Fruit fly (Drosophila melanogaster) whole organism, embryonic: ENCODE data around the gene cac.

Experiments used
- Abd-B ChIP-seq: fragments of 200-800 bp; sonication (Bioruptor generic); optimal IDR thresholded peaks from 2 replicates; lab custom pipeline; 2018; ENCODE audit warnings: missing biosample characterization, mild to moderate bottlenecking, missing genetic modification characterization, moderate library complexity
- Aef1 ChIP-seq: fragments of 200-800 bp; sonication (Bioruptor generic); IDR thresholded peaks from 3 replicates; pipeline ENCODE4 v1.3.6; 2022; ENCODE audit warnings: missing biosample characterization, missing genetic modification characterization
- CG10209 ChIP-seq: fragments of 200-800 bp; sonication (Bioruptor generic); optimal IDR thresholded peaks from 3 replicates; lab custom pipeline; 2017; ENCODE audit warnings: missing biosample characterization, mild to moderate bottlenecking, missing genetic modification characterization, missing genetic modification reagents
- CG10979 ChIP-seq: fragments of 200-800 bp; sonication (Bioruptor generic); optimal IDR thresholded peaks from 2 replicates; lab custom pipeline; 2018; ENCODE audit warnings: missing biosample characterization, mild to moderate bottlenecking, missing genetic modification characterization, moderate library complexity
- CG12071 ChIP-seq: fragments of 200-800 bp; sonication (Bioruptor generic); optimal IDR thresholded peaks from 3 replicates; lab custom pipeline; 2018; ENCODE audit warnings: missing biosample characterization, mild to moderate bottlenecking, missing genetic modification characterization
- CG12104 ChIP-seq: fragments of 200-800 bp; sonication (Bioruptor generic); optimal IDR thresholded peaks from 3 replicates; lab custom pipeline; 2016; ENCODE audit warnings: missing biosample characterization, missing genetic modification characterization
- CG12391 ChIP-seq: fragments of 200-800 bp; sonication (Bioruptor generic); optimal IDR thresholded peaks from 3 replicates; lab custom pipeline; 2018; ENCODE audit warnings: missing biosample characterization, mild to moderate bottlenecking, missing genetic modification characterization, moderate library complexity
- CG12659 ChIP-seq: fragments of 200-800 bp; sonication (Bioruptor generic); optimal IDR thresholded peaks from 3 replicates; lab custom pipeline; 2017; ENCODE audit warnings: mild to moderate bottlenecking, missing biosample characterization, missing genetic modification reagents, missing genetic modification characterization
- CG15514 ChIP-seq: fragments of 200-800 bp; sonication (Bioruptor generic); optimal IDR thresholded peaks from 3 replicates; lab custom pipeline; 2017; ENCODE audit warnings: missing biosample characterization, missing genetic modification characterization, mild to moderate bottlenecking, moderate library complexity, missing genetic modification reagents
- CG2199 ChIP-seq: fragments of 200-800 bp; sonication (Bioruptor generic); IDR thresholded peaks from 3 replicates; pipeline ENCODE4 v1.3.6; 2022; ENCODE audit warnings: missing biosample characterization, missing genetic modification characterization
- CG3065 ChIP-seq: fragments of 200-800 bp; sonication (Bioruptor generic); optimal IDR thresholded peaks from 2 replicates; lab custom pipeline; 2016; ENCODE audit warnings: missing biosample characterization, missing genetic modification characterization
- CG31224 ChIP-seq: fragments of 200-800 bp; sonication (Bioruptor generic); IDR thresholded peaks from 2 replicates; pipeline ENCODE4 v1.3.6; 2022; ENCODE audit warnings: missing biosample characterization, missing genetic modification characterization
- CG32532 ChIP-seq: fragments of 200-800 bp; sonication (Bioruptor generic); IDR thresholded peaks from 2 replicates; pipeline ENCODE4 v1.3.6; 2022; ENCODE audit warnings: missing biosample characterization, missing genetic modification characterization
- CG3281 ChIP-seq: fragments of 200-800 bp; sonication (Bioruptor generic); optimal IDR thresholded peaks from 3 replicates; lab custom pipeline; 2017; ENCODE audit warnings: missing biosample characterization, mild to moderate bottlenecking, missing genetic modification characterization
- CG3407 ChIP-seq: fragments of 200-800 bp; sonication (Bioruptor generic); optimal IDR thresholded peaks from 2 replicates; lab custom pipeline; 2018; ENCODE audit warnings: missing biosample characterization, mild to moderate bottlenecking, missing genetic modification characterization
- CG4282 ChIP-seq: fragments of 200-800 bp; sonication (Bioruptor generic); optimal IDR thresholded peaks from 2 replicates; lab custom pipeline; 2016; ENCODE audit warnings: missing biosample characterization, missing genetic modification characterization
- CG6765 ChIP-seq: fragments of 200-800 bp; sonication (Bioruptor generic); optimal IDR thresholded peaks from 3 replicates; lab custom pipeline; 2017; ENCODE audit warnings: missing biosample characterization, mild to moderate bottlenecking, missing genetic modification characterization
- CG8290 ChIP-seq, 3 experiments: fragments of 200-800 bp; sonication (Bioruptor generic); optimal IDR thresholded peaks; 2 replicates each; lab custom pipeline; 2016 to 2019; ENCODE audit warnings: missing biosample characterization in 3 of 3, missing genetic modification characterization in 3 of 3, mild to moderate bottlenecking in 2 of 3, moderate library complexity in 1 of 3
- CG8924 ChIP-seq: fragments of 200-800 bp; optimal IDR thresholded peaks from 3 replicates; lab custom pipeline; 2019; ENCODE audit warnings: missing biosample characterization, mild to moderate bottlenecking, missing genetic modification characterization, moderate library complexity
- CTCF ChIP-seq: fragments of 200-800 bp; sonication (Bioruptor generic); optimal IDR thresholded peaks from 2 replicates; lab custom pipeline; 2017; ENCODE audit warnings: missing biosample characterization, mild to moderate bottlenecking, missing genetic modification characterization, moderate library complexity
- Fer3 ChIP-seq: fragments of 200-800 bp; sonication (Bioruptor generic); optimal IDR thresholded peaks from 2 replicates; lab custom pipeline; 2018; ENCODE audit warnings: missing biosample characterization, mild to moderate bottlenecking, missing genetic modification characterization, moderate library complexity
- HLH3B ChIP-seq: fragments of 200-800 bp; sonication (Bioruptor generic); IDR thresholded peaks from 2 replicates; pipeline ENCODE4 v1.3.6; 2022; ENCODE audit warnings: missing biosample characterization, missing genetic modification characterization
- Hey ChIP-seq: fragments of 200-800 bp; sonication (Bioruptor generic); optimal IDR thresholded peaks from 3 replicates; lab custom pipeline; 2018; ENCODE audit warnings: missing biosample characterization, mild to moderate bottlenecking, missing genetic modification characterization
- Hr39 ChIP-seq: fragments of >200 bp; optimal IDR thresholded peaks from 2 replicates; lab custom pipeline; 2017
- MBD-R2 ChIP-seq: fragments of 200-800 bp; sonication (Bioruptor generic); IDR thresholded peaks from 2 replicates; pipeline ENCODE4 v1.3.6; 2022; ENCODE audit warnings: missing biosample characterization, missing genetic modification characterization
- Med ChIP-seq: fragments of 200-800 bp; sonication (Bioruptor generic); peaks from one replicate; lab custom pipeline; 2016; ENCODE audit warnings: missing biosample characterization, missing genetic modification characterization, mild to moderate bottlenecking, inconsistent platforms, moderate library complexity
- Mrtf ChIP-seq: fragments of 200-800 bp; sonication (Bioruptor generic); IDR thresholded peaks from 3 replicates; pipeline ENCODE4 v1.3.6; 2022; ENCODE audit warnings: missing biosample characterization, missing genetic modification characterization
- Oli ChIP-seq: fragments of 200-800 bp; sonication (Bioruptor generic); optimal IDR thresholded peaks from 2 replicates; lab custom pipeline; 2018; ENCODE audit warnings: missing biosample characterization, mild to moderate bottlenecking, missing genetic modification characterization, moderate library complexity
- Rx ChIP-seq: fragments of 200-800 bp; sonication (Bioruptor generic); IDR thresholded peaks from 2 replicates; pipeline ENCODE4 v1.3.6; 2022; ENCODE audit warnings: missing biosample characterization, missing genetic modification characterization
- Taf1 ChIP-seq: fragments of 200-800 bp; sonication (Bioruptor generic); IDR thresholded peaks from 2 replicates; pipeline ENCODE4 v1.3.6; 2022; ENCODE audit warnings: missing biosample characterization, missing genetic modification characterization
- YL-1 ChIP-seq: fragments of 200-800 bp; sonication (Bioruptor generic); optimal IDR thresholded peaks from 3 replicates; lab custom pipeline; 2017; ENCODE audit warnings: missing biosample characterization, mild to moderate bottlenecking, missing genetic modification characterization
- amos ChIP-seq: fragments of 200-800 bp; sonication (Bioruptor generic); IDR thresholded peaks from 2 replicates; pipeline ENCODE4 v1.3.6; 2022; ENCODE audit warnings: missing biosample characterization, missing genetic modification characterization; ENCODE audit not compliant: partially characterized antibody
- ap ChIP-seq: fragments of 200-800 bp; sonication (Bioruptor generic); IDR thresholded peaks from 2 replicates; pipeline ENCODE4 v1.3.6; 2022; ENCODE audit warnings: missing biosample characterization, missing genetic modification characterization
- caup ChIP-seq: fragments of 200-800 bp; sonication (Bioruptor generic); optimal IDR thresholded peaks from 3 replicates; lab custom pipeline; 2017; ENCODE audit warnings: missing biosample characterization, mild to moderate bottlenecking, missing genetic modification characterization, moderate library complexity; ENCODE audit not compliant: severe bottlenecking
- chm ChIP-seq: fragments of 200-800 bp; sonication (Bioruptor generic); IDR thresholded peaks from 2 replicates; pipeline ENCODE4 v1.3.6; 2022; ENCODE audit warnings: missing biosample characterization, missing genetic modification characterization
- corto ChIP-seq: fragments of 200-800 bp; sonication (Bioruptor generic); optimal IDR thresholded peaks from 2 replicates; lab custom pipeline; 2016; ENCODE audit warnings: missing biosample characterization, mild to moderate bottlenecking, missing genetic modification characterization, moderate library complexity
- croc ChIP-seq: fragments of 200-800 bp; sonication (Bioruptor generic); conservative IDR thresholded peaks from 3 replicates; pipeline ENCODE4 v1.3.6; 2022; ENCODE audit warnings: missing biosample characterization, missing genetic modification characterization
- disco-r ChIP-seq: fragments of 200-800 bp; sonication (Bioruptor generic); optimal IDR thresholded peaks from 2 replicates; lab custom pipeline; 2016; ENCODE audit warnings: missing biosample characterization, missing genetic modification characterization
- dysf ChIP-seq: fragments of 200-800 bp; sonication (Bioruptor generic); IDR thresholded peaks from 3 replicates; pipeline ENCODE4 v1.3.6; 2022; ENCODE audit warnings: missing biosample characterization, missing genetic modification characterization
- esg ChIP-seq: fragments of 200-800 bp; sonication (Bioruptor generic); conservative IDR thresholded peaks from 2 replicates; pipeline ENCODE4 v1.3.6; 2022; ENCODE audit warnings: missing biosample characterization, missing genetic modification characterization
- ewg ChIP-seq: fragments of 200-800 bp; sonication (Bioruptor generic); optimal IDR thresholded peaks from 3 replicates; lab custom pipeline; 2017; ENCODE audit warnings: mild to moderate bottlenecking, missing biosample characterization, missing genetic modification reagents, missing genetic modification characterization
- fd3F ChIP-seq: fragments of 200-800 bp; sonication (Bioruptor generic); optimal IDR thresholded peaks from 2 replicates; lab custom pipeline; 2018; ENCODE audit warnings: missing biosample characterization, mild to moderate bottlenecking, missing genetic modification characterization, moderate library complexity
- fd96Cb ChIP-seq: fragments of 200-800 bp; sonication (Bioruptor generic); optimal IDR thresholded peaks from 2 replicates; lab custom pipeline; 2018; ENCODE audit warnings: missing biosample characterization, mild to moderate bottlenecking, missing genetic modification characterization, moderate library complexity
- ind ChIP-seq: fragments of 200-800 bp; sonication (Bioruptor generic); optimal IDR thresholded peaks from 3 replicates; lab custom pipeline; 2016; ENCODE audit warnings: missing biosample characterization, missing genetic modification characterization
- lmd ChIP-seq: fragments of 200-800 bp; sonication (Bioruptor generic); IDR thresholded peaks from 2 replicates; pipeline ENCODE4 v1.3.6; 2022; ENCODE audit warnings: missing biosample characterization, missing genetic modification characterization
- rib ChIP-seq: fragments of 200-800 bp; sonication (Bioruptor generic); IDR thresholded peaks from 2 replicates; pipeline ENCODE4 v1.3.6; 2022; ENCODE audit warnings: missing biosample characterization, missing genetic modification characterization
- row ChIP-seq: fragments of 200-800 bp; sonication (Bioruptor generic); IDR thresholded peaks from 3 replicates; pipeline ENCODE4 v1.3.6; 2022; ENCODE audit warnings: missing biosample characterization, missing genetic modification characterization
- salm ChIP-seq: fragments of 200-800 bp; sonication (Bioruptor generic); optimal IDR thresholded peaks from 2 replicates; lab custom pipeline; 2018; ENCODE audit warnings: missing biosample characterization, mild to moderate bottlenecking, missing genetic modification characterization
- scrt ChIP-seq: fragments of 200-800 bp; sonication (Bioruptor generic); optimal IDR thresholded peaks from 2 replicates; lab custom pipeline; 2018; ENCODE audit warnings: missing biosample characterization, mild to moderate bottlenecking, missing genetic modification characterization, moderate library complexity
- sim ChIP-seq: fragments of 200-800 bp; sonication (Bioruptor generic); IDR thresholded peaks from 2 replicates; pipeline ENCODE4 v1.3.6; 2022; ENCODE audit warnings: missing biosample characterization, missing genetic modification characterization
- tup ChIP-seq: fragments of 200-800 bp; sonication (Bioruptor generic); optimal IDR thresholded peaks from 2 replicates; lab custom pipeline; 2016; ENCODE audit warnings: missing biosample characterization, mild to moderate bottlenecking, missing genetic modification characterization, moderate library complexity

The cac gene

dm6 chrX:11885356-11885755, 99.5 kb downstream of the cac start (continued):
- TF ChIP-seq Taf1 (no peak), ind (GFP tag; lab: Kevin White, UChicago) (peak; percentile 29), HLH3B (GFP tag; lab: Robert Waterston, UW) (peak; percentile 10; the same call in 1 of the 2 replicates), Fer3 (tag; lab: Kevin White, UChicago) (peak; percentile 43), CG6765 (GFP tag; lab: Kevin White, UChicago) (no peak), CG10209 (GFP tag; lab: Kevin White, UChicago) (peak; percentile 65), CG2199 (GFP tag; lab: Robert Waterston, UW) (peak; percentile 34; the same call in 1 of the 3 replicates), caup (peak; percentile 31), Rx (GFP tag; lab: Robert Waterston, UW) (no peak), CG8924 (peak; percentile 50), CG15514 (GFP tag; lab: Kevin White, UChicago) (peak; percentile 45), disco-r (no peak), ewg (peak; percentile 6), sim (no peak), CG8290 (GFP tag; optimal IDR thresholded peaks at IDR 0.05; lab: Kevin White, UChicago) (no peak), CG8290 (tag; optimal IDR thresholded peaks at IDR 0.05; lab: Kevin White, UChicago) (peak in 1 of 2 experiments; percentile 69), lmd (GFP tag; lab: Robert Waterston, UW) (peak; percentile 50; the same call in 1 of the 2 replicates), CG31224 (GFP tag; lab: Robert Waterston, UW) (0 out of 2 replicates have a peak, but pooled peaks have one; percentile 26), fd3F (GFP tag; lab: Kevin White, UChicago) (peak; percentile 48), amos (GFP tag; lab: Robert Waterston, UW) (peak; percentile 26; the same call in 1 of the 2 replicates), CG4282 (peak; percentile 16), chm (GFP tag; lab: Robert Waterston, UW) (0 out of 2 replicates have a peak, but pooled peaks have one; percentile 15), Abd-B (peak; percentile 43), CG3407 (GFP tag; lab: Kevin White, UChicago) (peak; percentile 0), CG12659 (GFP tag; lab: Kevin White, UChicago) (peak; percentile 58), Aef1 (GFP tag; lab: Robert Waterston, UW) (peak; percentile 39; the same call in 1 of the 3 replicates), row (peak; percentile 79), dysf (GFP tag; lab: Robert Waterston, UW) (peak; percentile 60; the same call in 2 of the 3 replicates), Oli (tag; lab: Kevin White, UChicago) (peak; percentile 60), MBD-R2 (peak; percentile 23; the same call in 1 of the 2 replicates), CG10979 (tag; lab: Kevin White, UChicago) (peak; percentile 18), CTCF (GFP tag; lab: Kevin White, UChicago) (no peak), CG12391 (tag; lab: Kevin White, UChicago) (peak; percentile 44), rib (no peak), CG3281 (GFP tag; lab: Kevin White, UChicago) (peak; percentile 68), ap (GFP tag; lab: Robert Waterston, UW) (no peak), CG12071 (no peak), croc (GFP tag; lab: Robert Waterston, UW) (no peak), Mrtf (GFP tag; lab: Robert Waterston, UW) (no peak), fd96Cb (tag; lab: Kevin White, UChicago) (peak; percentile 18), esg (GFP tag; lab: Robert Waterston, UW) (peak; percentile 34; the same call in 1 of the 2 replicates), Hey (tag; lab: Kevin White, UChicago) (peak; percentile 2), CG12104 (peak; percentile 29), Hr39 (lab: Kevin White, UChicago) (no peak), corto (GFP tag; lab: Kevin White, UChicago) (no peak), CG32532 (peak; percentile 49; the same call in 1 of the 2 replicates), salm (tag; lab: Kevin White, UChicago) (peak; percentile 16), CG3065 (no peak), YL-1 (GFP tag; lab: Kevin White, UChicago) (no peak), tup (GFP tag; lab: Kevin White, UChicago) (no peak), Med (peak; percentile 73), scrt (GFP tag; lab: Kevin White, UChicago) (no peak)
